Fruit fly (Drosophila melanogaster): ENCODE measurements around the gene APC7.

APC7 gene

dm6 chrX:6571234-6571915 lies 25.5 kb upstream of the APC7 start (continued):
- TF ChIP-seq B-H1 (GFP tag; IDR thresholded peaks at IDR 0.05) (peak; percentile 57; the same call in 2 of the 3 replicates), corto (GFP tag; optimal IDR thresholded peaks at IDR 0.05) (no peak), nom (GFP tag; optimal IDR thresholded peaks at IDR 0.05) (no peak), da (GFP tag; optimal IDR thresholded peaks at IDR 0.05) (no peak), CG3281 (GFP tag; optimal IDR thresholded peaks at IDR 0.05) (peak; percentile 82), CG3847 (GFP tag; IDR thresholded peaks at IDR 0.05) (peak; percentile 75), CG1024 (GFP tag; IDR thresholded peaks at IDR 0.05) (peak; percentile 48; the same call in 1 of the 2 replicates), bbx (GFP tag; IDR thresholded peaks at IDR 0.05; ENCODE audit: partially characterized antibody) (no peak), CG4328 (GFP tag; optimal IDR thresholded peaks at IDR 0.05) (peak; percentile 80), mld (GFP tag; IDR thresholded peaks at IDR 0.05; ENCODE audit: partially characterized antibody) (no peak), CG33213 (GFP tag; optimal IDR thresholded peaks at IDR 0.05) (no peak), CG12071 (GFP tag; optimal IDR thresholded peaks at IDR 0.05) (peak; percentile 57), dan (GFP tag; IDR thresholded peaks at IDR 0.05) (peak; percentile 47; the same call in 1 of the 2 replicates), kah (GFP tag; optimal IDR thresholded peaks at IDR 0.05) (peak; percentile 71), hb (GFP tag; IDR thresholded peaks at IDR 0.05; ENCODE audit: partially characterized antibody) (no peak), bowl (GFP tag; IDR thresholded peaks at IDR 0.05) (no peak), peb (GFP tag; IDR thresholded peaks at IDR 0.05) (peak; percentile 81), MESR4 (GFP tag; optimal IDR thresholded peaks at IDR 0.05) (peak; percentile 1), sim (GFP tag; IDR thresholded peaks at IDR 0.05) (peak; percentile 76; the same call in 1 of the 2 replicates), Atf-2 (GFP tag; optimal IDR thresholded peaks at IDR 0.05) (peak; percentile 15), Fer2 (tag; optimal IDR thresholded peaks at IDR 0.05) (peak; percentile 62), klu (GFP tag; IDR thresholded peaks at IDR 0.05) (peak; percentile 61; the same call in 1 of the 2 replicates), CG6254 (GFP tag; optimal IDR thresholded peaks at IDR 0.05) (peak; percentile 90), CG30020 (tag; optimal IDR thresholded peaks at IDR 0.05) (peak; percentile 70), CG12744 (GFP tag; optimal IDR thresholded peaks at IDR 0.05) (no peak), nerfin-2 (GFP tag; IDR thresholded peaks at IDR 0.05; ENCODE audit: partially characterized antibody) (no peak), CG6854 (GFP tag; optimal IDR thresholded peaks at IDR 0.05) (peak; percentile 63), Myb (GFP tag; optimal IDR thresholded peaks at IDR 0.05) (no peak), CG11504 (tag; optimal IDR thresholded peaks at IDR 0.05) (peak; percentile 93), gce (GFP tag; IDR thresholded peaks at IDR 0.05) (no peak), grn (GFP tag; optimal IDR thresholded peaks at IDR 0.05) (peak; percentile 10), Hsf (GFP tag; optimal IDR thresholded peaks at IDR 0.05) (peak; percentile 68), ato (GFP tag; IDR thresholded peaks at IDR 0.05; ENCODE audit: partially characterized antibody) (no peak), CG4282 (GFP tag; optimal IDR thresholded peaks at IDR 0.05) (no peak), lov (optimal IDR thresholded peaks at IDR 0.05) (no peak), lov (GFP tag; IDR thresholded peaks at IDR 0.05) (peak; percentile 82), Tbp (GFP tag; optimal IDR thresholded peaks at IDR 0.05) (no peak), CHES-1-like (GFP tag; optimal IDR thresholded peaks at IDR 0.05) (no peak), Side (GFP tag; optimal IDR thresholded peaks at IDR 0.05) (peak; percentile 28), CG2199 (GFP tag; IDR thresholded peaks at IDR 0.05) (peak; percentile 40; the same call in 1 of the 3 replicates), ci (GFP tag; IDR thresholded peaks at IDR 0.05) (peak; percentile 89), ATbp (GFP tag; optimal IDR thresholded peaks at IDR 0.05) (peak; percentile 91), z (GFP tag; IDR thresholded peaks at IDR 0.05) (no peak), odd (GFP tag; optimal IDR thresholded peaks at IDR 0.05) (peak; percentile 89), CG9817 (tag; optimal IDR thresholded peaks at IDR 0.05) (peak; percentile 74), Neu2 (GFP tag; optimal IDR thresholded peaks at IDR 0.05; ENCODE audit: borderline replicate concordance) (no peak), NC2β (GFP tag; optimal IDR thresholded peaks at IDR 0.05) (peak; percentile 21), Doc3 (GFP tag; IDR thresholded peaks at IDR 0.05; ENCODE audit: partially characterized antibody) (no peak), Max (GFP tag; optimal IDR thresholded peaks at IDR 0.05) (peak; percentile 52), CG17829 (tag; optimal IDR thresholded peaks at IDR 0.05) (peak; percentile 95)

Measured in whole organism, embryonic.